Worm (Caenorhabditis elegans) whole organism, L2 larva: ENCODE measurements around the gene dcap-1.

Source experiments
- alr-1 ChIP-seq: fragments of 150-350 bp; optimal IDR thresholded peaks from 2 replicates; lab custom pipeline; 2014; ENCODE audit warnings: missing biosample characterization, missing genetic modification characterization
- blmp-1 ChIP-seq: sonication (generic microtip); optimal IDR thresholded peaks from 2 replicates; lab custom pipeline; 2017; ENCODE audit warnings: missing genetic modification characterization, mild to moderate bottlenecking, missing compliant biosample characterization, antibody characterized with exemption, moderate library complexity; ENCODE audit not compliant: insufficient read depth
- ceh-16 ChIP-seq: fragments of 150-350 bp; optimal IDR thresholded peaks from 2 replicates; lab custom pipeline; 2014; ENCODE audit warnings: missing biosample characterization, missing genetic modification characterization
- ceh-82 ChIP-seq: fragments of 150-350 bp; optimal IDR thresholded peaks from 2 replicates; lab custom pipeline; 2014; ENCODE audit warnings: missing biosample characterization, missing genetic modification characterization
- dmd-4 ChIP-seq: sonication (generic microtip); optimal IDR thresholded peaks from 2 replicates; lab custom pipeline; 2017; ENCODE audit warnings: missing biosample characterization, missing genetic modification characterization
- fos-1 ChIP-seq: fragments of 150-350 bp; optimal IDR thresholded peaks from 2 replicates; lab custom pipeline; 2014; ENCODE audit warnings: missing biosample characterization, missing genetic modification characterization
- nhr-25 ChIP-seq: fragments of 150-350 bp; sonication (generic microtip); optimal IDR thresholded peaks from 3 replicates; lab custom pipeline; 2014; ENCODE audit warnings: missing biosample characterization, missing genetic modification characterization
- nhr-77 ChIP-seq: fragments of 150-350 bp; optimal IDR thresholded peaks from 2 replicates; lab custom pipeline; 2014; ENCODE audit warnings: missing biosample characterization, missing genetic modification characterization
- sma-3 ChIP-seq: sonication (generic microtip); optimal IDR thresholded peaks from 2 replicates; lab custom pipeline; 2016; ENCODE audit warnings: missing genetic modification reagents, missing genetic modification characterization, missing compliant biosample characterization
- snpc-4 ChIP-seq: fragments of 150-350 bp; optimal IDR thresholded peaks from 2 replicates; lab custom pipeline; 2014; ENCODE audit warnings: missing biosample characterization, missing genetic modification characterization
- unc-39 ChIP-seq: fragments of 150-350 bp; optimal IDR thresholded peaks from 2 replicates; lab custom pipeline; 2014; ENCODE audit warnings: missing biosample characterization, missing genetic modification characterization
- zag-1 ChIP-seq: fragments of 150-350 bp; optimal IDR thresholded peaks from 2 replicates; lab custom pipeline; 2014; ENCODE audit warnings: missing biosample characterization, missing genetic modification characterization
- ztf-11 ChIP-seq: sonication (generic microtip); optimal IDR thresholded peaks from 2 replicates; lab custom pipeline; 2017; ENCODE audit warnings: missing biosample characterization, missing genetic modification characterization

- TF ChIP-seq dmd-4 (tag; lab: Kevin White, UChicago) (no peak), ztf-11 (no peak), ceh-16 (tag; lab: Kevin White, UChicago) (no peak), blmp-1 (tag; lab: Kevin White, UChicago) (no peak), alr-1 (tag; lab: Kevin White, UChicago) (no peak), nhr-25 (no peak), zag-1 (tag; lab: Kevin White, UChicago) (no peak), sma-3 (GFP tag; lab: Kevin White, UChicago) (no peak), nhr-77 (no peak), unc-39 (no peak), fos-1 (no peak), ceh-82 (tag; lab: Kevin White, UChicago) (no peak), snpc-4 (tag; lab: Kevin White, UChicago) (no peak)
These were observed 3.9 kb upstream of the dcap-1 start for ce11 chrIV:1058504-1058903.
